Fruit fly (Drosophila melanogaster) whole organism, wandering third instar larva: ENCODE results near the gene mRpL4.

Experiments used
- Abd-B ChIP-seq: fragments of >200 bp; optimal IDR thresholded peaks from 2 replicates; lab custom pipeline; 2017; ENCODE audit warnings: missing biosample characterization, missing genetic modification characterization
- Dif ChIP-seq: fragments of 200-275, 200-300 bp; sonication (Bioruptor generic); optimal IDR thresholded peaks from 2 replicates; lab custom pipeline; 2018; ENCODE audit warnings: missing biosample characterization, missing genetic modification characterization; ENCODE audit not compliant: partially characterized antibody
- HLH106 ChIP-seq: fragments of 200-800 bp; optimal IDR thresholded peaks from 3 replicates; lab custom pipeline; 2019; ENCODE audit warnings: missing biosample characterization, mild to moderate bottlenecking, missing genetic modification characterization, moderate library complexity
- Hr78 ChIP-seq: fragments of >200 bp; optimal IDR thresholded peaks from 2 replicates; lab custom pipeline; 2017; ENCODE audit warnings: missing biosample characterization, missing genetic modification characterization
- Jra ChIP-seq: sonication (Bioruptor generic); optimal IDR thresholded peaks from 2 replicates; lab custom pipeline; 2016; ENCODE audit warnings: missing biosample characterization, missing genetic modification characterization
- Myc ChIP-seq: fragments of >200 bp; optimal IDR thresholded peaks from 2 replicates; lab custom pipeline; 2017
- N ChIP-seq: fragments of >200 bp; optimal IDR thresholded peaks from 2 replicates; lab custom pipeline; 2018; ENCODE audit warnings: missing biosample characterization, missing external identifiers, missing genetic modification characterization
- pan ChIP-seq: fragments of >200 bp; optimal IDR thresholded peaks from 2 replicates; lab custom pipeline; 2017
- usp ChIP-seq: fragments of >200 bp; optimal IDR thresholded peaks from 2 replicates; lab custom pipeline; 2017; ENCODE audit warnings: missing biosample characterization, missing genetic modification characterization
- woc ChIP-seq: sonication (Bioruptor generic); optimal IDR thresholded peaks from 2 replicates; lab custom pipeline; 2016; ENCODE audit warnings: missing biosample characterization, mild to moderate bottlenecking, missing genetic modification characterization

dm6 chr2L:16353765-16354164, 24.8 kb upstream of the mRpL4 start:
- TF ChIP-seq HLH106 (tag; lab: Kevin White, UChicago) (no peak), Dif (GFP tag; lab: Kevin White, UChicago) (no peak), Jra (GFP tag; lab: Kevin White, UChicago) (no peak), N (no peak), Myc (no peak), Hr78 (GFP tag; lab: Kevin White, UChicago) (no peak), usp (no peak), woc (GFP tag; lab: Kevin White, UChicago) (no peak), Abd-B (no peak), pan (lab: Kevin White, UChicago) (no peak)
